Fruit fly (Drosophila melanogaster): ENCODE data around the gene Prps.

Gene Prps

DNA sequence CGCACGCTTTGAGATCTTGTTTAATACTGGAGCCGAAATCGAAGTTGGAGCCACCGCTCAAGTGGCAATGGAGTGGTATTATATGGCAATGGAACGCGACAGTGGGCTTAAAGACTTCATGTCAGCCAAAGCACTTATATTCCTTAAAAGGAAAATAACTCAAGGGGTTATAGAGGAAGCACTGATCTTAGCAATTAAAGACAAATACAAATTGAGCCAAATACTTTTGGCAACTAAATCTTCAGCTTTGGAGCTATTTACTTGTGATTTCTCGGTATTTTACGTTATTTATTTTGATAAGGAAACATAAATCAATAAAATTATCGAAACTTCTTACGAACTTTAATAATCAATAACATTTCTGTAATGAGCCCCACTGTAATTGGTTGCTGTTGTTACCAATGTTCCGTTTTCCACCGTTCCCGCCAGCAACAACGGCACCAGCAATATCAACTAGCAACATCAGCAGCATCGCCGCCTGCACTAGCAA lies 47.6 kb upstream of the Prps start (continued):
- TF ChIP-seq nerfin-2 (GFP tag; IDR thresholded peaks at IDR 0.05; ENCODE audit: partially characterized antibody), result no peak
- peak; percentile 76 for TF ChIP-seq CG15601 (tag; optimal IDR thresholded peaks at IDR 0.05)
- TF ChIP-seq CG12155 (GFP tag; optimal IDR thresholded peaks at IDR 0.05), result peak; percentile 48
- peak; percentile 85 for TF ChIP-seq pfk (GFP tag; optimal IDR thresholded peaks at IDR 0.05)
- peak; percentile 84 for TF ChIP-seq seq (GFP tag; IDR thresholded peaks at IDR 0.05)
- peak; percentile 88 for TF ChIP-seq CG10267 (tag; optimal IDR thresholded peaks at IDR 0.05)
- no peak for TF ChIP-seq oc (tag; optimal IDR thresholded peaks at IDR 0.05)
- TF ChIP-seq CG3281 (GFP tag; optimal IDR thresholded peaks at IDR 0.05), result peak; percentile 91
- TF ChIP-seq gro (GFP tag; optimal IDR thresholded peaks at IDR 0.05), result peak; percentile 92
- peak; percentile 83; the same call in 2 of the 3 replicates for TF ChIP-seq H15 (GFP tag; IDR thresholded peaks at IDR 0.05)
- peak; percentile 61 for TF ChIP-seq Nf-YB (GFP tag; optimal IDR thresholded peaks at IDR 0.05)
- peak; percentile 75 for TF ChIP-seq CG1603 (tag; optimal IDR thresholded peaks at IDR 0.05)
- peak; percentile 91 for TF ChIP-seq CG30403 (GFP tag; optimal IDR thresholded peaks at IDR 0.05)
- TF ChIP-seq Hmx (GFP tag; optimal IDR thresholded peaks at IDR 0.05), result peak; percentile 19
- peak; percentile 88 for TF ChIP-seq Asciz (GFP tag; optimal IDR thresholded peaks at IDR 0.05)
- peak; percentile 79 for TF ChIP-seq CG15269 (tag; optimal IDR thresholded peaks at IDR 0.05)
- TF ChIP-seq shn (GFP tag; optimal IDR thresholded peaks at IDR 0.05), result peak; percentile 38
- no peak for TF ChIP-seq gfzf (GFP tag; optimal IDR thresholded peaks at IDR 0.05)
- TF ChIP-seq br (optimal IDR thresholded peaks at IDR 0.05), result no peak
- peak; percentile 75 for TF ChIP-seq sqz (GFP tag; optimal IDR thresholded peaks at IDR 0.05)
- TF ChIP-seq CG3065 (GFP tag; optimal IDR thresholded peaks at IDR 0.05), result peak; percentile 40
- TF ChIP-seq CG6654 (GFP tag; optimal IDR thresholded peaks at IDR 0.05), result peak; percentile 85
- TF ChIP-seq CG4617 (GFP tag; optimal IDR thresholded peaks at IDR 0.05; ENCODE audit: borderline replicate concordance), result no peak
- TF ChIP-seq Deaf1 (tag; optimal IDR thresholded peaks at IDR 0.05), result peak; percentile 72
- peak; percentile 93 for TF ChIP-seq CG13296 (GFP tag; optimal IDR thresholded peaks at IDR 0.05)
- TF ChIP-seq ranshi (GFP tag; IDR thresholded peaks at IDR 0.05), result peak; percentile 79
- peak; percentile 90 for TF ChIP-seq CG3726 (GFP tag; IDR thresholded peaks at IDR 0.05)
- peak; percentile 76 for TF ChIP-seq en (GFP tag; optimal IDR thresholded peaks at IDR 0.05)
- peak; percentile 34 for TF ChIP-seq ac (GFP tag; optimal IDR thresholded peaks at IDR 0.05)
- TF ChIP-seq CG2678 (tag; optimal IDR thresholded peaks at IDR 0.05), result peak; percentile 87
- peak; percentile 69; the same call in 1 of the 2 replicates for TF ChIP-seq Awh (GFP tag; IDR thresholded peaks at IDR 0.05)
- peak; percentile 80 for TF ChIP-seq Antp (GFP tag; optimal IDR thresholded peaks at IDR 0.05)
- peak; percentile 95 for TF ChIP-seq ems (GFP tag; optimal IDR thresholded peaks at IDR 0.05)
- no peak for TF ChIP-seq CG15073 (GFP tag; optimal IDR thresholded peaks at IDR 0.05)
- peak; percentile 93 for TF ChIP-seq CG17829 (tag; optimal IDR thresholded peaks at IDR 0.05)
- TF ChIP-seq wek (GFP tag; optimal IDR thresholded peaks at IDR 0.05), result peak; percentile 58
- peak; percentile 80 for TF ChIP-seq B-H1 (GFP tag; IDR thresholded peaks at IDR 0.05)
- peak; percentile 60 for TF ChIP-seq CG12299 (tag; optimal IDR thresholded peaks at IDR 0.05)
- TF ChIP-seq CG1832 (GFP tag; optimal IDR thresholded peaks at IDR 0.05), result no peak
- peak; percentile 38; the same call in 1 of the 2 replicates for TF ChIP-seq MBD-R2 (GFP tag; IDR thresholded peaks at IDR 0.05)
- TF ChIP-seq CG9797 (GFP tag; optimal IDR thresholded peaks at IDR 0.05), result peak; percentile 10
- TF ChIP-seq CG11695 (GFP tag; IDR thresholded peaks at IDR 0.05), result peak; percentile 94
- peak; percentile 87 for TF ChIP-seq repo (GFP tag; optimal IDR thresholded peaks at IDR 0.05)
- peak; percentile 59 for TF ChIP-seq CG31365 (tag; optimal IDR thresholded peaks at IDR 0.05)
- TF ChIP-seq pita (GFP tag; optimal IDR thresholded peaks at IDR 0.05), result no peak
- peak; percentile 86 for TF ChIP-seq CG7372 (GFP tag; IDR thresholded peaks at IDR 0.05)
- TF ChIP-seq CG31441 (GFP tag; IDR thresholded peaks at IDR 0.05), result peak; percentile 98
- TF ChIP-seq klu (GFP tag; IDR thresholded peaks at IDR 0.05), result peak; percentile 55; the same call in 1 of the 2 replicates
- peak; percentile 82 for TF ChIP-seq CG2875 (GFP tag; optimal IDR thresholded peaks at IDR 0.05)
- TF ChIP-seq CG11456 (GFP tag; IDR thresholded peaks at IDR 0.05), result peak; percentile 84
- peak; percentile 53 for TF ChIP-seq CG31224 (GFP tag; IDR thresholded peaks at IDR 0.05)

Data from whole organism, embryonic.